Fruit fly (Drosophila melanogaster) whole organism, pupa: ENCODE measurements around the gene Cpr65Ay.

Source experiments
- CG12605 ChIP-seq: fragments of 200-800 bp; sonication (Bioruptor generic); IDR thresholded peaks from 2 replicates; pipeline ENCODE4 v1.3.6; 2022; ENCODE audit warnings: missing biosample characterization, missing genetic modification characterization
- CG14655 ChIP-seq: fragments of 200-800 bp; sonication (Bioruptor generic); optimal IDR thresholded peaks from 3 replicates; lab custom pipeline; 2017; ENCODE audit warnings: mild to moderate bottlenecking, missing biosample characterization, missing genetic modification reagents, missing genetic modification characterization
- CG34367 ChIP-seq: fragments of 200-800 bp; sonication (Bioruptor generic); optimal IDR thresholded peaks from 2 replicates; lab custom pipeline; 2018; ENCODE audit warnings: missing biosample characterization, mild to moderate bottlenecking, missing genetic modification characterization
- CG8159 ChIP-seq: fragments of 200-800 bp; sonication (Bioruptor generic); optimal IDR thresholded peaks from 3 replicates; lab custom pipeline; 2018; ENCODE audit warnings: missing biosample characterization, mild to moderate bottlenecking, missing genetic modification characterization, moderate library complexity
- EcR ChIP-seq: fragments of 200-800 bp; sonication (Bioruptor generic); optimal IDR thresholded peaks from 3 replicates; lab custom pipeline; 2019; ENCODE audit warnings: missing biosample characterization, missing genetic modification characterization, mild to moderate bottlenecking, moderate library complexity, missing genetic modification reagents
- Ets98B ChIP-seq: fragments of 200-800 bp; sonication (Bioruptor generic); IDR thresholded peaks from 2 replicates; pipeline ENCODE4 v1.3.6; 2022; ENCODE audit warnings: missing biosample characterization, missing genetic modification characterization
- Pif1B ChIP-seq: fragments of 200-800 bp; sonication (Bioruptor generic); optimal IDR thresholded peaks from 3 replicates; lab custom pipeline; 2016; ENCODE audit warnings: missing biosample characterization, missing genetic modification characterization
- Snoo ChIP-seq: fragments of 200-800 bp; sonication (Bioruptor generic); optimal IDR thresholded peaks from 3 replicates; lab custom pipeline; 2017; ENCODE audit warnings: missing biosample characterization, mild to moderate bottlenecking, missing genetic modification characterization, inconsistent platforms

- TF ChIP-seq Pif1B (GFP tag; lab: Kevin White, UChicago) (no peak), CG14655 (GFP tag; lab: Kevin White, UChicago) (no peak), Snoo (tag; lab: Kevin White, UChicago) (no peak), CG8159 (no peak), CG12605 (no peak), Ets98B (GFP tag; lab: Robert Waterston, UW) (no peak), EcR (GFP tag; lab: Kevin White, UChicago) (no peak), CG34367 (tag; lab: Kevin White, UChicago) (no peak)
Observed at dm6 chr3L:6152531-6152930, 5.9 kb downstream of the Cpr65Ay start, which contains the start of gene Acp65Aa.
